Fruit fly (Drosophila melanogaster) whole organism, adult: ENCODE measurements around the gene htl.
A peak's percentile ranks its signal among the peaks of the same experiment; 100 is the strongest.

Experiments used
- CG11617 ChIP-seq: fragments of 200-800 bp; sonication (Bioruptor generic); optimal IDR thresholded peaks from 2 replicates; lab custom pipeline; 2017; ENCODE audit warnings: mild to moderate bottlenecking, missing biosample characterization, missing genetic modification reagents, missing genetic modification characterization
- CG12768 ChIP-seq: fragments of 200-800 bp; sonication (Bioruptor generic); optimal IDR thresholded peaks from 2 replicates; lab custom pipeline; 2017; ENCODE audit warnings: missing biosample characterization, missing genetic modification characterization, mild to moderate bottlenecking, moderate library complexity, missing genetic modification reagents
- CG14711 ChIP-seq: fragments of 200-800 bp; sonication (Bioruptor generic); optimal IDR thresholded peaks from 2 replicates; lab custom pipeline; 2018; ENCODE audit warnings: missing biosample characterization, mild to moderate bottlenecking, missing genetic modification characterization, moderate library complexity
- CG1620 ChIP-seq: fragments of 200-800 bp; sonication (Bioruptor generic); optimal IDR thresholded peaks from 2 replicates; lab custom pipeline; 2016; ENCODE audit warnings: missing biosample characterization, missing genetic modification characterization
- CG33017 ChIP-seq: fragments of 200-800 bp; sonication (Bioruptor generic); optimal IDR thresholded peaks from 2 replicates; lab custom pipeline; 2018; ENCODE audit warnings: missing biosample characterization, mild to moderate bottlenecking, missing genetic modification characterization, moderate library complexity
- CG5204 ChIP-seq: fragments of 200-800 bp; sonication (Bioruptor generic); optimal IDR thresholded peaks from 2 replicates; lab custom pipeline; 2016; ENCODE audit warnings: missing biosample characterization, missing genetic modification characterization
- CG7045 ChIP-seq: fragments of 200-800 bp; sonication (Bioruptor generic); optimal IDR thresholded peaks from 2 replicates; lab custom pipeline; 2017; ENCODE audit warnings: missing biosample characterization, mild to moderate bottlenecking, missing genetic modification characterization
- CG7101 ChIP-seq: fragments of 200-800 bp; sonication (Bioruptor generic); optimal IDR thresholded peaks from 2 replicates; lab custom pipeline; 2018; ENCODE audit warnings: missing biosample characterization, mild to moderate bottlenecking, missing genetic modification characterization, moderate library complexity
- Clk ChIP-seq: fragments of 200-800 bp; sonication (Bioruptor generic); optimal IDR thresholded peaks from 2 replicates; lab custom pipeline; 2017; ENCODE audit warnings: missing biosample characterization, missing genetic modification characterization
- Crg-1 ChIP-seq: fragments of 200-800 bp; sonication (Bioruptor generic); optimal IDR thresholded peaks from 2 replicates; lab custom pipeline; 2016; ENCODE audit warnings: missing biosample characterization, missing genetic modification characterization
- Hr96 ChIP-seq: fragments of 200-800 bp; sonication (Bioruptor generic); optimal IDR thresholded peaks from 2 replicates; lab custom pipeline; 2016; ENCODE audit warnings: missing biosample characterization, missing genetic modification characterization
- Mnt ChIP-seq: fragments of 200-800 bp; sonication (Bioruptor generic); optimal IDR thresholded peaks from 2 replicates; lab custom pipeline; 2016; ENCODE audit warnings: missing biosample characterization, mild to moderate bottlenecking, missing genetic modification characterization
- bab1 ChIP-seq: fragments of 200-800 bp; sonication (Bioruptor generic); optimal IDR thresholded peaks from 3 replicates; lab custom pipeline; 2019; ENCODE audit warnings: missing biosample characterization, mild to moderate bottlenecking, missing genetic modification characterization, moderate library complexity
- cic ChIP-seq: fragments of 200-800 bp; sonication (Bioruptor generic); optimal IDR thresholded peaks from 2 replicates; lab custom pipeline; 2017; ENCODE audit warnings: missing biosample characterization, mild to moderate bottlenecking, missing genetic modification characterization, moderate library complexity
- cnc ChIP-seq, 2 experiments: fragments of >200 bp; optimal IDR thresholded peaks; 2 replicates each; lab custom pipeline; 2017
- kay ChIP-seq: fragments of 200-800 bp; sonication (Bioruptor generic); peaks from one replicate; lab custom pipeline; 2016; ENCODE audit warnings: missing biosample characterization, missing genetic modification characterization, borderline replicate concordance
- ovo ChIP-seq: fragments of 200-800 bp; sonication (Bioruptor generic); optimal IDR thresholded peaks from 2 replicates; lab custom pipeline; 2016; ENCODE audit warnings: missing biosample characterization, missing genetic modification characterization
- pad ChIP-seq: fragments of 200-800 bp; sonication (Bioruptor generic); optimal IDR thresholded peaks from 3 replicates; lab custom pipeline; 2017; ENCODE audit warnings: missing biosample characterization, missing genetic modification characterization, mild to moderate bottlenecking, moderate library complexity, missing genetic modification reagents
- tj ChIP-seq: fragments of 200-800 bp; sonication (Bioruptor generic); optimal IDR thresholded peaks from 3 replicates; lab custom pipeline; 2017; ENCODE audit warnings: missing biosample characterization, mild to moderate bottlenecking, missing genetic modification characterization, moderate library complexity
- toe ChIP-seq: fragments of 200-800 bp; sonication (Bioruptor generic); optimal IDR thresholded peaks from 2 replicates; lab custom pipeline; 2016; ENCODE audit warnings: missing biosample characterization, missing genetic modification characterization

htl gene

DNA sequence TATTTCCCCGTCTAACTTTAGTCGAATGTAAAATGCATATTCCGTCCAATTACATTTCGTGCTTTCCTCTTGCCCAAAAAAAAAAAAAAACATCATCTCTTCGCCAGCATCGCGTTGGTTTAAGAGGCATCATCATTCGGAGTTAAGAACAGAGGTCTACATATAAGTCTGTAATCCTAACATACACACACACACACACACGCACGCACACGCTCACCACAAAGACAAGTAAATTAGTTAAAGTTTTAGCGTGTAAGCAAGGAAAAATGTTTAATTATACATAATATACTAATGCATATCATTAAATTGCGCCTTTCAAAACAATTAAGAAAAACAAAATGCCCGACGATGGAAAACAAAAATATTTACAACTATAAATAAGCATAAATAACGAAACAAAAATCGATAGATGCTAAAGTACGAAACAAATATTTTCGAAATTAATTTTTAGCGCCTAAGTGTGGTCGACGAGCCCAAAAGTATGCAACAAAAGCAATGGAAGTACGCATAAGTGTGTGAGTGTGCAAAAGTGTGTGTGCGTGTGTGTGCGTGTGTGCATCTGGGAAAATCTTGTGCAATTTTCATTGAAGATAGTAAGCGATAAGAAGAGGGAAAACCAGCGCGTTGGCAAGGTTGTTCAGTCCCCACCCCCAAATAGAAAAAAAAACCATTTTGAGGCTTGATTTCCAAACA, 36.9 kb downstream of the htl start:
- TF ChIP-seq CG11617 (GFP tag; lab: Kevin White, UChicago): no peak
- TF ChIP-seq cnc (optimal IDR thresholded peaks at IDR 0.05; lab: Kevin White, UChicago): no peak
- no peak for TF ChIP-seq CG5204

- no peak for TF ChIP-seq CG14711 (tag; lab: Kevin White, UChicago)
- TF ChIP-seq cic (GFP tag; lab: Kevin White, UChicago): no peak
- TF ChIP-seq toe (GFP tag; lab: Kevin White, UChicago): no peak
- no peak for TF ChIP-seq Clk (GFP tag; lab: Kevin White, UChicago)
- no peak for TF ChIP-seq CG12768 (GFP tag; lab: Kevin White, UChicago)
- TF ChIP-seq cnc (optimal IDR thresholded peaks at IDR 0.05; lab: Kevin White, UChicago): no peak
- no peak for TF ChIP-seq CG7101
- no peak for TF ChIP-seq ovo
- TF ChIP-seq tj (GFP tag; lab: Kevin White, UChicago): no peak
- no peak for TF ChIP-seq Hr96 (GFP tag; lab: Kevin White, UChicago)
- TF ChIP-seq CG7045: no peak
- no peak for TF ChIP-seq CG5204
- no peak for TF ChIP-seq CG33017 (tag; lab: Kevin White, UChicago)
- TF ChIP-seq Mnt: no peak
- TF ChIP-seq Crg-1 (GFP tag; lab: Kevin White, UChicago): no peak
- no peak for TF ChIP-seq CG11617 (GFP tag; lab: Kevin White, UChicago)
- TF ChIP-seq bab1 (GFP tag; lab: Kevin White, UChicago): no peak
- TF ChIP-seq kay (GFP tag; lab: Kevin White, UChicago): no peak
- TF ChIP-seq CG1620 (GFP tag; lab: Kevin White, UChicago): no peak
Measured at dm6 chr3R:18013149-18013548, 39.6 kb downstream of the htl start.

dm6 chr3R:18006483-18006882, 46.3 kb downstream of the htl start:
- TF ChIP-seq CG1620 (GFP tag; lab: Kevin White, UChicago) (no peak), CG5204 (no peak), Hr96 (GFP tag; lab: Kevin White, UChicago) (no peak), CG12768 (GFP tag; lab: Kevin White, UChicago) (no peak), CG11617 (GFP tag; lab: Kevin White, UChicago) (no peak), CG14711 (tag; lab: Kevin White, UChicago) (no peak), bab1 (GFP tag; lab: Kevin White, UChicago) (no peak), pad (GFP tag; lab: Kevin White, UChicago) (no peak), cnc (optimal IDR thresholded peaks at IDR 0.05; lab: Kevin White, UChicago) (no peak), Crg-1 (GFP tag; lab: Kevin White, UChicago) (no peak), Mnt (no peak), toe (GFP tag; lab: Kevin White, UChicago) (no peak), CG7101 (no peak), CG33017 (tag; lab: Kevin White, UChicago) (no peak), tj (GFP tag; lab: Kevin White, UChicago) (no peak)

dm6 chr3R:18004698-18005097, 48.1 kb downstream of the htl start:
- TF ChIP-seq kay (GFP tag; lab: Kevin White, UChicago): peak; percentile 6
- no peak for TF ChIP-seq CG14711 (tag; lab: Kevin White, UChicago)
